Fruit fly (Drosophila melanogaster): Measurements from ENCODE around the gene Fic.
A peak's percentile ranks its signal among the peaks of the same experiment; 100 is the strongest.

Fic gene

DNA sequence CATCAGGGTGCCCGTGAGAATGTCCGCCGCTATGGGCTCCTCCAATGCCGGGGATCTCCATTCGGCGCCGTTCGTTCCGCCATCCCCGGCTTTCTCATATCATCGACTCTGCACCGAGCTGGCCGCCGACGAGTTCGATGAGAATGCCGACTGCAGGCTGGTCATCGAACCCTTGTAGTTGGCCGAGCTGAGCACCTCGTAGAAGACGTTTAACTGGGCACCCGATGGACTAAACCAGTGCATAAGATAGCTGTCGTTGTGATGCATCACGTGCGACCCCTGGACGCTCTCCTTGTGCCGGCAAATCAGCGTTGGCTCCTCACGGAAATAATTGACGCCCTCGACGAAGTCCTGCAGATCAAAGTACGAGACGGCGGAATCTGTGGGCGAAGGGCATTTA is 25.6 kb downstream of the Fic start:
- peak in 1 of 2 experiments; percentile 9 for TF ChIP-seq ss (GFP tag; optimal IDR thresholded peaks at IDR 0.05)
- no peak for TF ChIP-seq CG8632 (GFP tag; optimal IDR thresholded peaks at IDR 0.05)

dm6 chr2L:6455032-6455954 is 31.2 kb downstream of the Fic start, which contains the start of gene retm:
Gene retm, minus strand, starts transcription at chr2L:6455929.
- no peak for TF ChIP-seq Eip75B (GFP tag; optimal IDR thresholded peaks at IDR 0.05)
- peak; percentile 12 for TF ChIP-seq CG8319 (GFP tag; optimal IDR thresholded peaks at IDR 0.05)
- TF ChIP-seq Ets96B (tag; optimal IDR thresholded peaks at IDR 0.05), result no peak
- TF ChIP-seq cyc (GFP tag; optimal IDR thresholded peaks at IDR 0.05), result no peak
- TF ChIP-seq salr (GFP tag; optimal IDR thresholded peaks at IDR 0.05), result peak in 1 of 2 experiments; percentile 8
- peak in 1 of 2 experiments; percentile 30 for TF ChIP-seq ss (GFP tag; optimal IDR thresholded peaks at IDR 0.05)
- no peak for TF ChIP-seq fd59A (GFP tag; optimal IDR thresholded peaks at IDR 0.05)
- TF ChIP-seq CG16779 (tag; optimal IDR thresholded peaks at IDR 0.05), result no peak
- no peak for TF ChIP-seq achi (GFP tag; optimal IDR thresholded peaks at IDR 0.05)
- TF ChIP-seq CG3919 (GFP tag; optimal IDR thresholded peaks at IDR 0.05), result no peak
- no peak for TF ChIP-seq CG9139 (GFP tag; optimal IDR thresholded peaks at IDR 0.05)
- peak; percentile 13 for TF ChIP-seq CG7368 (GFP tag; optimal IDR thresholded peaks at IDR 0.05)
- no peak for TF ChIP-seq CG31627 (GFP tag; optimal IDR thresholded peaks at IDR 0.05)
- TF ChIP-seq CG3032 (tag; optimal IDR thresholded peaks at IDR 0.05), result peak; percentile 8
- no peak for TF ChIP-seq Sox15 (GFP tag; optimal IDR thresholded peaks at IDR 0.05)
- TF ChIP-seq svp (GFP tag), result peak; percentile 70
- TF ChIP-seq CG8119 (GFP tag; IDR thresholded peaks at IDR 0.05), result peak; percentile 20; the same call in 1 of the 3 replicates
- no peak for TF ChIP-seq esn (GFP tag; optimal IDR thresholded peaks at IDR 0.05)
- no peak for TF ChIP-seq dac (GFP tag; optimal IDR thresholded peaks at IDR 0.05)
- TF ChIP-seq CG6854 (GFP tag; optimal IDR thresholded peaks at IDR 0.05), result peak; percentile 52
- TF ChIP-seq CG6276 (GFP tag; optimal IDR thresholded peaks at IDR 0.05), result no peak
- no peak for TF ChIP-seq OdsH (GFP tag; optimal IDR thresholded peaks at IDR 0.05)
- TF ChIP-seq fkh (GFP tag; optimal IDR thresholded peaks at IDR 0.05), result peak; percentile 92
- TF ChIP-seq topi (GFP tag; optimal IDR thresholded peaks at IDR 0.05), result no peak
- TF ChIP-seq Lpt (GFP tag; optimal IDR thresholded peaks at IDR 0.05), result no peak
- TF ChIP-seq vri (GFP tag; optimal IDR thresholded peaks at IDR 0.05), result peak; percentile 89
- TF ChIP-seq eg (GFP tag; IDR thresholded peaks at IDR 0.05), result no peak
- TF ChIP-seq CG6808 (GFP tag; optimal IDR thresholded peaks at IDR 0.05), result no peak
- TF ChIP-seq CG6163 (GFP tag; IDR thresholded peaks at IDR 0.05), result peak; percentile 11; the same call in 1 of the 3 replicates

DNA sequence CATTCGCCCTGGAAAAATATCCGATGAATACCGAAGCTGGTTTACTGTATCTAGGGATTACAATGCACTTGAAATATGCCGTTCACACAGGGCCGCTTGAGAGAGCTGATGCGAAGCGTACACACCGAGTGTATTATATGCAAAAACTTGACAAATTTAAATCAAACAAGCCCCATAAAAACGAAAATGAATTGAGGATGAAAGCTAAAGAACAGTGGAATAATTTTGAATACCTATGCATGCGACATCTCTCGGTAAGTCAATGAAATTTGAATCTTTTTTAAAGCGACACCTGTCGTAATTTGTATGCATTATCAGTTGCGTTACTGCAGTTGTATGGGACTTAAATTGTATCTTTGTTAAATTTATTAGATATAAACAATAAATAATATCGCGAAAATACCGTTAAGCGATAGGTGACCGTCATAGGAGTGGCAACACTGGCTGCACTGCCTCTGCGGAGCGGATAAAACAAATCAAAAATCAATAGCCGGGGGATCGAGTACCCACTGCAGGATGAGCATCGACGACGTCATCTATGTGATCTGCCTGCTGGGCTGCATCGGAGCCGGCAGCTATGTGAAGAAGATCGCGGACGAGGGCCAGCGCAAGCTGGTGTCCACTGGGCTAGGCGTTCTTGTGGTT is 31.9 kb downstream of the Fic start, which contains the start of gene frj:
TSS of gene frj (plus strand) at position 98 of the 645 bp plus-strand sequence.
- TF ChIP-seq CG11902 (GFP tag; optimal IDR thresholded peaks at IDR 0.05), result peak; percentile 65
- no peak for TF ChIP-seq salr (GFP tag; optimal IDR thresholded peaks at IDR 0.05)
- peak; percentile 58 for TF ChIP-seq CG3032 (tag; optimal IDR thresholded peaks at IDR 0.05)
- peak; percentile 32; the same call in 1 of the 2 replicates for TF ChIP-seq Gug (GFP tag; IDR thresholded peaks at IDR 0.05)
- peak; percentile 34 for TF ChIP-seq Ets96B (tag; optimal IDR thresholded peaks at IDR 0.05)
- TF ChIP-seq achi (GFP tag; optimal IDR thresholded peaks at IDR 0.05), result peak; percentile 37
- TF ChIP-seq Met (GFP tag; optimal IDR thresholded peaks at IDR 0.05), result peak; percentile 17
- peak; percentile 29 for TF ChIP-seq CG34406 (GFP tag; optimal IDR thresholded peaks at IDR 0.05)
- TF ChIP-seq lz (GFP tag; optimal IDR thresholded peaks at IDR 0.05), result peak; percentile 57
- peak; percentile 11 for TF ChIP-seq CG6808 (GFP tag; optimal IDR thresholded peaks at IDR 0.05)
- TF ChIP-seq CG31627 (GFP tag; optimal IDR thresholded peaks at IDR 0.05), result peak; percentile 77
- peak; percentile 72 for TF ChIP-seq svp (GFP tag)
- peak; percentile 63 for TF ChIP-seq Ets21C (GFP tag; optimal IDR thresholded peaks at IDR 0.05)
- no peak for TF ChIP-seq fd59A (GFP tag; optimal IDR thresholded peaks at IDR 0.05)
- peak; percentile 63 for TF ChIP-seq Hr4 (GFP tag; optimal IDR thresholded peaks at IDR 0.05)
- TF ChIP-seq Lpt (GFP tag; optimal IDR thresholded peaks at IDR 0.05), result no peak
- peak; percentile 53 for TF ChIP-seq CG3919 (GFP tag; optimal IDR thresholded peaks at IDR 0.05)
- TF ChIP-seq CG32006 (GFP tag; optimal IDR thresholded peaks at IDR 0.05), result peak; percentile 50
- TF ChIP-seq spab (GFP tag; optimal IDR thresholded peaks at IDR 0.05), result no peak
- TF ChIP-seq ss (GFP tag; optimal IDR thresholded peaks at IDR 0.05), result no peak
- TF ChIP-seq topi (GFP tag; optimal IDR thresholded peaks at IDR 0.05), result peak; percentile 37
- TF ChIP-seq Blimp-1 (GFP tag; optimal IDR thresholded peaks at IDR 0.05), result no peak
- TF ChIP-seq CG1621 (tag; optimal IDR thresholded peaks at IDR 0.05), result no peak
- peak; percentile 38 for TF ChIP-seq Smox (GFP tag; optimal IDR thresholded peaks at IDR 0.05)
- peak; percentile 3 for TF ChIP-seq net (GFP tag; optimal IDR thresholded peaks at IDR 0.05)
- peak; percentile 2 for TF ChIP-seq dsx (GFP tag; optimal IDR thresholded peaks at IDR 0.05; ENCODE audit: poor library complexity, severe bottlenecking)
